Fruit fly (Drosophila melanogaster): Measurements from ENCODE around the gene CG34433.
A peak's percentile ranks its signal among the peaks of the same experiment; 100 is the strongest.

DNA sequence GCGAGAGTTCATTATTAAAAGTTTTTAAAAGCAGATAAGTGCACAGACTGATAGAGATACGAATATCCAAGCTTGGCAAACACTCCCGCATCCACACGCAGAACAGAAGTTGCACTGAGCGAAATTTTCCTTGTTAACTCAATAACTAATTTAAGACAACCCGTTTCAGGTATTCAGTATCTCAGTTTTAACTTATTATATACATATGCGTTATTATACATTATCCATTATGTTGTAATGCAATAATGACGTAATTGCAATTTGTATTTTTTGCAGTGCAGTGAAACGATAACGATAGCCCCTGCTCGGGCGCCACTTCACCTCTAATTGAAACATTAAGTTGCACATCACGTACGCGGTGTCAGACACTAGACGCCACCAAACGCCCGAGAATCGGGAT lies 6.5 kb upstream of the CG34433 start:
- TF ChIP-seq Bgb (GFP tag; IDR thresholded peaks at IDR 0.05; ENCODE audit: partially characterized antibody) (no peak), sug (tag; optimal IDR thresholded peaks at IDR 0.05) (no peak), gem (tag; optimal IDR thresholded peaks at IDR 0.05) (peak; percentile 58), corto (GFP tag; optimal IDR thresholded peaks at IDR 0.05) (no peak), ham (GFP tag; IDR thresholded peaks at IDR 0.05) (no peak)
